Fruit fly (Drosophila melanogaster) whole organism, pupa: ENCODE results near the gene NK7.1.

ENCODE experiments used
- CG13204 ChIP-seq: fragments of 200-800 bp; sonication (Bioruptor generic); optimal IDR thresholded peaks from 2 replicates; lab custom pipeline; 2018; ENCODE audit warnings: missing biosample characterization, mild to moderate bottlenecking, missing genetic modification characterization, moderate library complexity
- CG17806 ChIP-seq: fragments of 200-800 bp; sonication (Bioruptor generic); optimal IDR thresholded peaks from 2 replicates; lab custom pipeline; 2018; ENCODE audit warnings: missing biosample characterization, mild to moderate bottlenecking, missing genetic modification characterization, moderate library complexity
- CG32121 ChIP-seq: fragments of 200-800 bp; sonication (Bioruptor generic); IDR thresholded peaks from 2 replicates; pipeline ENCODE4 v1.3.6; 2022; ENCODE audit warnings: missing biosample characterization, missing genetic modification characterization
- CG4496 ChIP-seq: fragments of 200-800 bp; sonication (Bioruptor generic); IDR thresholded peaks from 3 replicates; pipeline ENCODE4 v1.3.6; 2022; ENCODE audit warnings: missing biosample characterization, missing genetic modification characterization
- CG8159 ChIP-seq: fragments of 200-800 bp; sonication (Bioruptor generic); optimal IDR thresholded peaks from 3 replicates; lab custom pipeline; 2018; ENCODE audit warnings: missing biosample characterization, mild to moderate bottlenecking, missing genetic modification characterization, moderate library complexity
- EcR ChIP-seq: fragments of 200-800 bp; sonication (Bioruptor generic); optimal IDR thresholded peaks from 3 replicates; lab custom pipeline; 2019; ENCODE audit warnings: missing biosample characterization, missing genetic modification characterization, mild to moderate bottlenecking, moderate library complexity, missing genetic modification reagents
- Ets98B ChIP-seq: fragments of 200-800 bp; sonication (Bioruptor generic); IDR thresholded peaks from 2 replicates; pipeline ENCODE4 v1.3.6; 2022; ENCODE audit warnings: missing biosample characterization, missing genetic modification characterization
- Pif1B ChIP-seq: fragments of 200-800 bp; sonication (Bioruptor generic); optimal IDR thresholded peaks from 3 replicates; lab custom pipeline; 2016; ENCODE audit warnings: missing biosample characterization, missing genetic modification characterization
- fd96Ca ChIP-seq: fragments of 200-800 bp; sonication (Bioruptor generic); IDR thresholded peaks from 3 replicates; pipeline ENCODE4 v1.3.6; 2022; ENCODE audit warnings: missing biosample characterization, missing genetic modification characterization
- gl ChIP-seq: fragments of 200-800 bp; sonication (Bioruptor generic); optimal IDR thresholded peaks from 2 replicates; lab custom pipeline; 2018; ENCODE audit warnings: missing biosample characterization, mild to moderate bottlenecking, missing genetic modification characterization

DNA sequence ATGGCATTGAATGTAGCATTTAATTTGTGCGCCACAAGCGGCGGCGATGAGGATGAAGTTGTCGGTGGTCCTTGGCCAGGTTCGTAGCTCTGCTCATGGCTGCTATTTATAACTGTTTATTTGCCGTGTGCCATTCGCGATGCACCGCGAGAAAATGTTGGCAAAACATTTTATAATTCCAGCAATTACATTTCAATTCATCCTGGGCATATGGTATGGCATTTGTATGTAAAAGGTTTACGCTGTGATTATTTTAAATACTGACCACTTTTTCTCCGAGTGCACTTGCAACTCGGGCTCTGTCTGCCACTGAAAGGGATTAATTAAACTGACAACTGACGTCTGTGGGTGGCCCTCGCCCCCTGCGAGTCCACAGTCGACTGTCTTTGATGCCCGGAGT lies 16.1 kb downstream of the NK7.1 start:
- TF ChIP-seq Pif1B (GFP tag; lab: Kevin White, UChicago) (peak; percentile 37), EcR (GFP tag; lab: Kevin White, UChicago) (no peak), fd96Ca (GFP tag; lab: Robert Waterston, UW) (peak; percentile 69), gl (tag; lab: Kevin White, UChicago) (no peak), CG4496 (GFP tag; lab: Robert Waterston, UW) (peak; percentile 75; the same call in 2 of the 3 replicates), CG13204 (GFP tag; lab: Kevin White, UChicago) (no peak), CG17806 (tag; lab: Kevin White, UChicago) (peak; percentile 58), CG8159 (peak; percentile 72), Ets98B (GFP tag; lab: Robert Waterston, UW) (peak; percentile 59), CG32121 (no peak)
